Fruit fly (Drosophila melanogaster): ENCODE measurements around the gene Pdp1.

Pdp1 gene

dm6 chr3L:7868581-7869236 is 1.5 kb upstream of the Pdp1 start, which contains the start of gene CG32365:
TSS of gene CG32365 (plus strand) at chr3L:7869042.
- no peak for TF ChIP-seq Rel (GFP tag; optimal IDR thresholded peaks at IDR 0.05)
- no peak for TF ChIP-seq Rel (tag; optimal IDR thresholded peaks at IDR 0.05)
- no peak for TF ChIP-seq jim (GFP tag; optimal IDR thresholded peaks at IDR 0.05)
- TF ChIP-seq CrebA (GFP tag; optimal IDR thresholded peaks at IDR 0.05; ENCODE audit: borderline replicate concordance), result peak; percentile 21
- no peak for TF ChIP-seq Dif (GFP tag; optimal IDR thresholded peaks at IDR 0.05; ENCODE audit: partially characterized antibody)
- TF ChIP-seq psq (GFP tag; optimal IDR thresholded peaks at IDR 0.05), result no peak
- TF ChIP-seq sage (GFP tag; optimal IDR thresholded peaks at IDR 0.05), result peak; percentile 65
- TF ChIP-seq br (GFP tag; optimal IDR thresholded peaks at IDR 0.05), result no peak
- TF ChIP-seq Hr78 (GFP tag; optimal IDR thresholded peaks at IDR 0.05), result no peak
- TF ChIP-seq lola (GFP tag; optimal IDR thresholded peaks at IDR 0.05), result no peak
- TF ChIP-seq Hnf4 (GFP tag; optimal IDR thresholded peaks at IDR 0.05), result no peak
- peak; percentile 6 for TF ChIP-seq rgr (GFP tag; optimal IDR thresholded peaks at IDR 0.05)
- no peak for TF ChIP-seq GATAd (GFP tag; optimal IDR thresholded peaks at IDR 0.05)
- no peak for TF ChIP-seq Abd-B (GFP tag; optimal IDR thresholded peaks at IDR 0.05)
- no peak for TF ChIP-seq Jra (GFP tag; optimal IDR thresholded peaks at IDR 0.05)
- TF ChIP-seq usp (GFP tag; optimal IDR thresholded peaks at IDR 0.05), result no peak
- no peak for TF ChIP-seq CG9705 (GFP tag; optimal IDR thresholded peaks at IDR 0.05)
- TF ChIP-seq N (GFP tag; optimal IDR thresholded peaks at IDR 0.05), result no peak
- TF ChIP-seq Mio (GFP tag; optimal IDR thresholded peaks at IDR 0.05), result no peak
- no peak for TF ChIP-seq Dfd (GFP tag; optimal IDR thresholded peaks at IDR 0.05)
- peak; percentile 10 for TF ChIP-seq brk (GFP tag; optimal IDR thresholded peaks at IDR 0.05)
- no peak for TF ChIP-seq dl (GFP tag; optimal IDR thresholded peaks at IDR 0.05; ENCODE audit: insufficient read depth in 1 of 2, partially characterized antibody in 2 of 2)
- TF ChIP-seq Sp1 (GFP tag; optimal IDR thresholded peaks at IDR 0.05), result no peak
- TF ChIP-seq OdsH (GFP tag; optimal IDR thresholded peaks at IDR 0.05), result no peak
- peak; percentile 11 for TF ChIP-seq fru (GFP tag; optimal IDR thresholded peaks at IDR 0.05)
- TF ChIP-seq h (GFP tag; optimal IDR thresholded peaks at IDR 0.05), result no peak
- TF ChIP-seq tai (GFP tag; optimal IDR thresholded peaks at IDR 0.05), result peak; percentile 9
- TF ChIP-seq woc (GFP tag; optimal IDR thresholded peaks at IDR 0.05), result no peak
- no peak for TF ChIP-seq HLH106 (tag; optimal IDR thresholded peaks at IDR 0.05)
- no peak for TF ChIP-seq dsf (GFP tag; optimal IDR thresholded peaks at IDR 0.05; ENCODE audit: borderline replicate concordance)
- no peak for TF ChIP-seq dmrt93B (GFP tag; optimal IDR thresholded peaks at IDR 0.05)
- no peak for TF ChIP-seq CG32264 (GFP tag; optimal IDR thresholded peaks at IDR 0.05)
- TF ChIP-seq pan (optimal IDR thresholded peaks at IDR 0.05), result no peak
- no peak for TF ChIP-seq Vsx2 (GFP tag; optimal IDR thresholded peaks at IDR 0.05; ENCODE audit: partially characterized antibody)
- peak; percentile 34 for TF ChIP-seq Myc (optimal IDR thresholded peaks at IDR 0.05)
- no peak for TF ChIP-seq foxo (GFP tag; optimal IDR thresholded peaks at IDR 0.05)
- no peak for TF ChIP-seq Hr83 (GFP tag; optimal IDR thresholded peaks at IDR 0.05; ENCODE audit: poor library complexity, severe bottlenecking)
- TF ChIP-seq sv (GFP tag; optimal IDR thresholded peaks at IDR 0.05), result no peak
- no peak for TF ChIP-seq ey (GFP tag; optimal IDR thresholded peaks at IDR 0.05)

- TF ChIP-seq Hr78 (GFP tag; optimal IDR thresholded peaks at IDR 0.05), result no peak
- no peak for TF ChIP-seq HLH106 (tag; optimal IDR thresholded peaks at IDR 0.05)
- TF ChIP-seq Dif (GFP tag; optimal IDR thresholded peaks at IDR 0.05; ENCODE audit: partially characterized antibody), result no peak
- no peak for TF ChIP-seq CG9705 (GFP tag; optimal IDR thresholded peaks at IDR 0.05)
- TF ChIP-seq OdsH (GFP tag; optimal IDR thresholded peaks at IDR 0.05), result no peak
- no peak for TF ChIP-seq woc (GFP tag; optimal IDR thresholded peaks at IDR 0.05)
- no peak for TF ChIP-seq tai (GFP tag; optimal IDR thresholded peaks at IDR 0.05)
Observed at dm6 chr3L:7866558-7866957, 611 bp downstream of the Pdp1 start.

Data from whole organism, wandering third instar larva.